Fruit fly (Drosophila melanogaster) whole organism, embryonic: ENCODE results near the gene msps.

ENCODE experiments used
- CG10209 ChIP-seq: fragments of 200-800 bp; sonication (Bioruptor generic); optimal IDR thresholded peaks from 3 replicates; lab custom pipeline; 2017; ENCODE audit warnings: missing biosample characterization, mild to moderate bottlenecking, missing genetic modification characterization, missing genetic modification reagents
- CG10366 ChIP-seq: fragments of 200-800 bp; sonication (Bioruptor generic); IDR thresholded peaks from 2 replicates; pipeline ENCODE4 v1.3.6; 2022; ENCODE audit warnings: missing biosample characterization, missing genetic modification characterization
- CG17568 ChIP-seq: fragments of 200-800 bp; sonication (Bioruptor generic); optimal IDR thresholded peaks from 2 replicates; lab custom pipeline; 2018; ENCODE audit warnings: missing biosample characterization, mild to moderate bottlenecking, missing genetic modification characterization, moderate library complexity
- CG17612 ChIP-seq: fragments of 200-800 bp; sonication (Bioruptor generic); IDR thresholded peaks from 2 replicates; pipeline ENCODE4 v1.3.6; 2022; ENCODE audit warnings: missing biosample characterization, missing genetic modification characterization
- CG17802 ChIP-seq: fragments of 200-800 bp; sonication (Bioruptor generic); optimal IDR thresholded peaks from 2 replicates; lab custom pipeline; 2018; ENCODE audit warnings: missing biosample characterization, mild to moderate bottlenecking, missing genetic modification characterization, moderate library complexity
- CG1792 ChIP-seq: fragments of 200-800 bp; sonication (Bioruptor generic); optimal IDR thresholded peaks from 2 replicates; lab custom pipeline; 2016; ENCODE audit warnings: missing biosample characterization, missing genetic modification characterization
- CG18764 ChIP-seq: fragments of 200-800 bp; sonication (Bioruptor generic); optimal IDR thresholded peaks from 3 replicates; lab custom pipeline; 2016; ENCODE audit warnings: missing biosample characterization, missing genetic modification characterization
- CG2678 ChIP-seq: fragments of 200-800 bp; sonication (Bioruptor generic); optimal IDR thresholded peaks from 3 replicates; lab custom pipeline; 2019; ENCODE audit warnings: missing biosample characterization, mild to moderate bottlenecking, missing genetic modification characterization, moderate library complexity
- CG2712 ChIP-seq: fragments of 200-800 bp; optimal IDR thresholded peaks from 3 replicates; lab custom pipeline; 2019; ENCODE audit warnings: missing biosample characterization, mild to moderate bottlenecking, missing genetic modification characterization, moderate library complexity
- CG30403 ChIP-seq: fragments of 200-800 bp; sonication (Bioruptor generic); optimal IDR thresholded peaks from 3 replicates; lab custom pipeline; 2016; ENCODE audit warnings: missing biosample characterization, missing genetic modification characterization
- CG34422 ChIP-seq: fragments of 200-800 bp; sonication (Bioruptor generic); IDR thresholded peaks from 3 replicates; pipeline ENCODE4 v1.3.6; 2022; ENCODE audit warnings: missing biosample characterization, missing genetic modification characterization
- CG3838 ChIP-seq: fragments of 200-800 bp; sonication (Bioruptor generic); optimal IDR thresholded peaks from 3 replicates; lab custom pipeline; 2016; ENCODE audit warnings: missing biosample characterization, missing genetic modification characterization
- CG4328 ChIP-seq: fragments of 200-800 bp; sonication (Bioruptor generic); optimal IDR thresholded peaks from 3 replicates; lab custom pipeline; 2017; ENCODE audit warnings: missing biosample characterization, missing genetic modification reagents, missing genetic modification characterization
- CG4854 ChIP-seq: fragments of 200-800 bp; sonication (Bioruptor generic); optimal IDR thresholded peaks from 2 replicates; lab custom pipeline; 2016; ENCODE audit warnings: missing biosample characterization, missing genetic modification characterization, inconsistent platforms
- CG8478 ChIP-seq: fragments of >200 bp; optimal IDR thresholded peaks from 2 replicates; lab custom pipeline; 2018
- Dip3 ChIP-seq: fragments of 200-800 bp; sonication (Bioruptor generic); optimal IDR thresholded peaks from 3 replicates; lab custom pipeline; 2016; ENCODE audit warnings: missing biosample characterization, missing genetic modification characterization
- Fer3 ChIP-seq: fragments of 200-800 bp; sonication (Bioruptor generic); optimal IDR thresholded peaks from 2 replicates; lab custom pipeline; 2018; ENCODE audit warnings: missing biosample characterization, mild to moderate bottlenecking, missing genetic modification characterization, moderate library complexity
- H15 ChIP-seq: fragments of 200-800 bp; sonication (Bioruptor generic); IDR thresholded peaks from 3 replicates; pipeline ENCODE4 v1.3.6; 2022; ENCODE audit warnings: missing biosample characterization, missing genetic modification characterization
- HLHmδ ChIP-seq: fragments of 200-800 bp; sonication (Bioruptor generic); optimal IDR thresholded peaks from 2 replicates; lab custom pipeline; 2018; ENCODE audit warnings: missing biosample characterization, mild to moderate bottlenecking, missing genetic modification characterization, moderate library complexity
- Kr ChIP-seq: fragments of 200-800 bp; sonication (Bioruptor generic); optimal IDR thresholded peaks from 2 replicates; lab custom pipeline; 2017; ENCODE audit warnings: missing biosample characterization, mild to moderate bottlenecking, missing genetic modification characterization
- Lim3 ChIP-seq: fragments of 200-800 bp; sonication (Bioruptor generic); IDR thresholded peaks from 2 replicates; pipeline ENCODE4 v1.3.6; 2022; ENCODE audit warnings: missing biosample characterization, missing genetic modification characterization
- Lpt ChIP-seq: fragments of >200 bp; optimal IDR thresholded peaks from 2 replicates; lab custom pipeline; 2018; ENCODE audit warnings: missing biosample characterization, missing genetic modification characterization
- Mrtf ChIP-seq: fragments of 200-800 bp; sonication (Bioruptor generic); IDR thresholded peaks from 3 replicates; pipeline ENCODE4 v1.3.6; 2022; ENCODE audit warnings: missing biosample characterization, missing genetic modification characterization
- Six4 ChIP-seq: fragments of 200-800 bp; sonication (Bioruptor generic); optimal IDR thresholded peaks from 2 replicates; lab custom pipeline; 2016; ENCODE audit warnings: missing biosample characterization, missing genetic modification characterization
- ara ChIP-seq: fragments of 200-800 bp; sonication (Bioruptor generic); IDR thresholded peaks from 2 replicates; pipeline ENCODE4 v1.3.6; 2022; ENCODE audit warnings: missing biosample characterization, missing genetic modification characterization
- ase ChIP-seq: fragments of 200-800 bp; sonication (Bioruptor generic); IDR thresholded peaks from 3 replicates; pipeline ENCODE4 v1.3.6; 2022; ENCODE audit warnings: missing biosample characterization, missing genetic modification characterization
- ash1 ChIP-seq: fragments of 200-800 bp; sonication (Bioruptor generic); optimal IDR thresholded peaks from 2 replicates; lab custom pipeline; 2018; ENCODE audit warnings: missing biosample characterization, mild to moderate bottlenecking, missing genetic modification characterization
- cas ChIP-seq: fragments of 200-800 bp; sonication (Bioruptor generic); IDR thresholded peaks from 2 replicates; pipeline ENCODE4 v1.3.6; 2022; ENCODE audit warnings: missing biosample characterization, missing genetic modification characterization
- cg ChIP-seq: fragments of 200-800 bp; sonication (Bioruptor generic); optimal IDR thresholded peaks from 3 replicates; lab custom pipeline; 2019; ENCODE audit warnings: missing biosample characterization, mild to moderate bottlenecking, missing genetic modification characterization, moderate library complexity
- chm ChIP-seq: fragments of 200-800 bp; sonication (Bioruptor generic); IDR thresholded peaks from 2 replicates; pipeline ENCODE4 v1.3.6; 2022; ENCODE audit warnings: missing biosample characterization, missing genetic modification characterization
- ci ChIP-seq: fragments of 200-800 bp; sonication (Bioruptor generic); IDR thresholded peaks from 3 replicates; pipeline ENCODE4 v1.3.6; 2022; ENCODE audit warnings: missing biosample characterization, missing genetic modification characterization
- crc ChIP-seq: fragments of 200-800 bp; sonication (Bioruptor generic); optimal IDR thresholded peaks from 2 replicates; lab custom pipeline; 2016; ENCODE audit warnings: missing biosample characterization, missing genetic modification characterization
- croc ChIP-seq: fragments of 200-800 bp; sonication (Bioruptor generic); conservative IDR thresholded peaks from 3 replicates; pipeline ENCODE4 v1.3.6; 2022; ENCODE audit warnings: missing biosample characterization, missing genetic modification characterization
- crp ChIP-seq, 2 experiments: fragments of 200-800 bp; sonication (Bioruptor generic); optimal IDR thresholded peaks; 2 replicates in 1 of 2; 3 replicates in 1 of 2; lab custom pipeline; 2017; ENCODE audit warnings: missing biosample characterization in 2 of 2, missing genetic modification characterization in 2 of 2, mild to moderate bottlenecking in 1 of 2, moderate library complexity in 1 of 2
- dmrt11E ChIP-seq: fragments of 200-800 bp; sonication (Bioruptor generic); optimal IDR thresholded peaks from 3 replicates; lab custom pipeline; 2018; ENCODE audit warnings: missing biosample characterization, mild to moderate bottlenecking, missing genetic modification characterization, moderate library complexity
- exex ChIP-seq: fragments of 200-800 bp; sonication (Bioruptor generic); optimal IDR thresholded peaks from 4 replicates; lab custom pipeline; 2018; ENCODE audit warnings: missing biosample characterization, mild to moderate bottlenecking, missing genetic modification characterization, moderate library complexity
- ftz-f1 ChIP-seq: fragments of 200-800 bp; sonication (Bioruptor generic); optimal IDR thresholded peaks from 2 replicates; lab custom pipeline; 2016; ENCODE audit warnings: missing biosample characterization, missing genetic modification characterization
- gro ChIP-seq: fragments of 200-800 bp; sonication (Bioruptor generic); optimal IDR thresholded peaks from 2 replicates; lab custom pipeline; 2016; ENCODE audit warnings: missing biosample characterization, missing genetic modification characterization
- gt ChIP-seq: fragments of 200-800 bp; sonication (Bioruptor generic); IDR thresholded peaks from 2 replicates; pipeline ENCODE4 v1.3.6; 2022; ENCODE audit warnings: missing biosample characterization, missing genetic modification characterization
- klu ChIP-seq: fragments of 200-800 bp; sonication (Bioruptor generic); IDR thresholded peaks from 2 replicates; pipeline ENCODE4 v1.3.6; 2022; ENCODE audit warnings: missing biosample characterization, missing genetic modification characterization
- maf-S ChIP-seq: fragments of 200-800 bp; sonication (Bioruptor generic); optimal IDR thresholded peaks from 2 replicates; lab custom pipeline; 2016; ENCODE audit warnings: missing biosample characterization, missing genetic modification characterization
- onecut ChIP-seq: fragments of 200-800 bp; sonication (Bioruptor generic); IDR thresholded peaks from 2 replicates; pipeline ENCODE4 v1.3.6; 2022; ENCODE audit warnings: missing biosample characterization, missing genetic modification characterization
- pan ChIP-seq, 4 experiments: fragments of >200 bp in 3 of 4; fragments of 200-800 bp in 1 of 4; sonication (Bioruptor generic) in 1 of 4; optimal IDR thresholded peaks in 3 of 4; IDR thresholded peaks in 1 of 4; 2 replicates each; pipeline versions ENCODE4 v1.3.6 to Lab custom; 2017 to 2022; ENCODE audit warnings: missing biosample characterization in 2 of 4, missing genetic modification characterization in 2 of 4, mixed read lengths in 1 of 4
- psq ChIP-seq: fragments of 200-800 bp; sonication (Bioruptor generic); optimal IDR thresholded peaks from 2 replicates; lab custom pipeline; 2017; ENCODE audit warnings: missing biosample characterization, missing genetic modification characterization
- pum ChIP-seq: fragments of 200-800 bp; sonication (Bioruptor generic); optimal IDR thresholded peaks from 2 replicates; lab custom pipeline; 2016; ENCODE audit warnings: missing biosample characterization, missing genetic modification characterization
- ranshi ChIP-seq: fragments of 200-800 bp; sonication (Bioruptor generic); IDR thresholded peaks from 2 replicates; pipeline ENCODE4 v1.3.6; 2022; ENCODE audit warnings: missing biosample characterization, missing genetic modification characterization
- repo ChIP-seq: fragments of 200-800 bp; sonication (Bioruptor generic); optimal IDR thresholded peaks from 2 replicates; lab custom pipeline; 2016; ENCODE audit warnings: missing biosample characterization, missing genetic modification characterization
- sens-2 ChIP-seq: fragments of 200-800 bp; sonication (Bioruptor generic); IDR thresholded peaks from 2 replicates; pipeline ENCODE4 v1.3.6; 2022; ENCODE audit warnings: missing biosample characterization, missing genetic modification characterization
- toy ChIP-seq: fragments of 200-800 bp; sonication (Bioruptor generic); IDR thresholded peaks from 2 replicates; pipeline ENCODE4 v1.3.6; 2022; ENCODE audit warnings: missing biosample characterization, missing genetic modification characterization
- tx ChIP-seq: fragments of 200-800 bp; sonication (Bioruptor generic); optimal IDR thresholded peaks from 2 replicates; lab custom pipeline; 2016; ENCODE audit warnings: missing biosample characterization, missing genetic modification characterization

msps gene

dm6 chr3R:16099268-16100240, 49.0 kb downstream of the msps start (continued):
- TF ChIP-seq CG4328: peak; percentile 22
- TF ChIP-seq CG17568 (GFP tag; lab: Kevin White, UChicago): peak; percentile 1
- TF ChIP-seq gro (GFP tag; lab: Kevin White, UChicago): peak; percentile 22
- TF ChIP-seq CG34422 (GFP tag; lab: Robert Waterston, UW): peak; percentile 95
- TF ChIP-seq Six4 (GFP tag; lab: Kevin White, UChicago): no peak
- peak; percentile 63; the same call in 1 of the 3 replicates for TF ChIP-seq ci (GFP tag; lab: Robert Waterston, UW)
- TF ChIP-seq Lpt (GFP tag; lab: Kevin White, UChicago): no peak
- TF ChIP-seq gt (GFP tag; lab: Robert Waterston, UW): no peak
- TF ChIP-seq toy (GFP tag; lab: Robert Waterston, UW): no peak
- no peak for TF ChIP-seq croc (GFP tag; lab: Robert Waterston, UW)
- peak; percentile 93 for TF ChIP-seq HLHmδ (GFP tag; lab: Kevin White, UChicago)
- no peak for TF ChIP-seq CG3838
- TF ChIP-seq maf-S (GFP tag; lab: Kevin White, UChicago): no peak
- no peak for TF ChIP-seq CG10366 (GFP tag; lab: Robert Waterston, UW)
- TF ChIP-seq Kr: no peak
- no peak for TF ChIP-seq CG1792
- no peak for TF ChIP-seq tx (GFP tag; lab: Kevin White, UChicago)
- TF ChIP-seq CG17802 (tag; lab: Kevin White, UChicago): peak; percentile 7
- no peak for TF ChIP-seq crc
- no peak for TF ChIP-seq ase (GFP tag; lab: Robert Waterston, UW)
- TF ChIP-seq CG8478 (lab: Kevin White, UChicago): peak; percentile 100
- TF ChIP-seq pan (optimal IDR thresholded peaks at IDR 0.05; lab: Kevin White, UChicago): no peak
- TF ChIP-seq pan (GFP tag; optimal IDR thresholded peaks at IDR 0.05 in 1 of 2, IDR thresholded peaks at IDR 0.05 in 1 of 2): peak in 1 of 2 experiments; percentile 41
- TF ChIP-seq dmrt11E: peak; percentile 20
- TF ChIP-seq crp (GFP tag; optimal IDR thresholded peaks at IDR 0.05; lab: Kevin White, UChicago): peak in 1 of 2 experiments; percentile 4
- no peak for TF ChIP-seq H15 (GFP tag; lab: Robert Waterston, UW)
- no peak for TF ChIP-seq CG30403 (GFP tag; lab: Kevin White, UChicago)
- no peak for TF ChIP-seq psq
- TF ChIP-seq ftz-f1 (GFP tag; lab: Kevin White, UChicago): peak; percentile 75
- TF ChIP-seq CG2712: peak; percentile 20
- TF ChIP-seq ara (GFP tag; lab: Robert Waterston, UW): no peak
- peak; percentile 64; the same call in 1 of the 2 replicates for TF ChIP-seq chm (GFP tag; lab: Robert Waterston, UW)
- TF ChIP-seq CG4854 (GFP tag; lab: Kevin White, UChicago): no peak
- TF ChIP-seq Dip3 (GFP tag; lab: Kevin White, UChicago): no peak
- TF ChIP-seq CG17612 (GFP tag; lab: Robert Waterston, UW): no peak
- no peak for TF ChIP-seq CG2678
- TF ChIP-seq exex (tag; lab: Kevin White, UChicago): no peak
- TF ChIP-seq CG18764 (GFP tag; lab: Kevin White, UChicago): no peak
- TF ChIP-seq Lim3 (GFP tag; lab: Robert Waterston, UW): no peak
- TF ChIP-seq Fer3 (tag; lab: Kevin White, UChicago): no peak
- peak; percentile 33; the same call in 1 of the 2 replicates for TF ChIP-seq klu (GFP tag; lab: Robert Waterston, UW)
- peak; percentile 42; the same call in 1 of the 2 replicates for TF ChIP-seq ranshi
- TF ChIP-seq repo: peak; percentile 28
- TF ChIP-seq sens-2: no peak
- TF ChIP-seq pum (GFP tag; lab: Kevin White, UChicago): no peak
- peak; percentile 100 for TF ChIP-seq cg
- no peak for TF ChIP-seq cas
- peak; percentile 74 for TF ChIP-seq ash1
- TF ChIP-seq onecut (GFP tag; lab: Robert Waterston, UW): peak; percentile 54
- no peak for TF ChIP-seq Mrtf (GFP tag; lab: Robert Waterston, UW)
- no peak for TF ChIP-seq CG10209 (GFP tag; lab: Kevin White, UChicago)
